Fruit fly (Drosophila melanogaster): ENCODE data around the gene boi.
A peak's percentile ranks its signal among the peaks of the same experiment; 100 is the strongest.

boi gene

dm6 chrX:2461421-2462393 lies 8.1 kb downstream of the boi start (continued):
- TF ChIP-seq CG7839 (tag; optimal IDR thresholded peaks at IDR 0.05), result no peak
- no peak for TF ChIP-seq kah (GFP tag; optimal IDR thresholded peaks at IDR 0.05)
- TF ChIP-seq p53 (GFP tag; optimal IDR thresholded peaks at IDR 0.05), result no peak
- TF ChIP-seq Atf-2 (GFP tag; optimal IDR thresholded peaks at IDR 0.05), result no peak
- no peak for TF ChIP-seq onecut (GFP tag; IDR thresholded peaks at IDR 0.05)
- no peak for TF ChIP-seq mirr (GFP tag; optimal IDR thresholded peaks at IDR 0.05)
- peak; percentile 34 for TF ChIP-seq MTF-1 (GFP tag; optimal IDR thresholded peaks at IDR 0.05; ENCODE audit: borderline replicate concordance)
- no peak for TF ChIP-seq Atf3 (GFP tag; optimal IDR thresholded peaks at IDR 0.05)
- TF ChIP-seq CG12744 (GFP tag; optimal IDR thresholded peaks at IDR 0.05), result no peak
- TF ChIP-seq gsb-n (tag; optimal IDR thresholded peaks at IDR 0.05), result peak; percentile 19
- TF ChIP-seq CG9876 (GFP tag; optimal IDR thresholded peaks at IDR 0.05), result no peak
- peak; percentile 52 for TF ChIP-seq CG3407 (GFP tag; optimal IDR thresholded peaks at IDR 0.05)
- TF ChIP-seq CG9437 (GFP tag; optimal IDR thresholded peaks at IDR 0.05), result no peak
- TF ChIP-seq Lhr (GFP tag; optimal IDR thresholded peaks at IDR 0.05), result peak; percentile 7
- no peak for TF ChIP-seq Mrtf (GFP tag; IDR thresholded peaks at IDR 0.05)
- no peak for TF ChIP-seq D19B (GFP tag; optimal IDR thresholded peaks at IDR 0.05)
- TF ChIP-seq rib (GFP tag; IDR thresholded peaks at IDR 0.05), result no peak
- no peak for TF ChIP-seq tup (GFP tag; optimal IDR thresholded peaks at IDR 0.05)
- no peak for TF ChIP-seq slou (GFP tag; optimal IDR thresholded peaks at IDR 0.05)
- TF ChIP-seq hkb (optimal IDR thresholded peaks at IDR 0.05), result no peak
- no peak for TF ChIP-seq hkb (GFP tag; IDR thresholded peaks at IDR 0.05)
- TF ChIP-seq CG15601 (tag; optimal IDR thresholded peaks at IDR 0.05), result peak; percentile 31
- peak; percentile 3 for TF ChIP-seq gem (tag; optimal IDR thresholded peaks at IDR 0.05)
- TF ChIP-seq wek (GFP tag; optimal IDR thresholded peaks at IDR 0.05), result peak; percentile 31
- no peak for TF ChIP-seq CG10431 (GFP tag; optimal IDR thresholded peaks at IDR 0.05)
- no peak for TF ChIP-seq chinmo (GFP tag; IDR thresholded peaks at IDR 0.05; ENCODE audit: partially characterized antibody)
- no peak for TF ChIP-seq wor (GFP tag; IDR thresholded peaks at IDR 0.05)
- TF ChIP-seq CrebB (tag; optimal IDR thresholded peaks at IDR 0.05), result no peak
- peak; percentile 61 for TF ChIP-seq ATbp (GFP tag; optimal IDR thresholded peaks at IDR 0.05)
- TF ChIP-seq crol (GFP tag; IDR thresholded peaks at IDR 0.05), result peak; percentile 86
- no peak for TF ChIP-seq CG16779 (GFP tag; IDR thresholded peaks at IDR 0.05)
- no peak for TF ChIP-seq CG15073 (GFP tag; optimal IDR thresholded peaks at IDR 0.05)
- no peak for TF ChIP-seq BEAF-32 (GFP tag; optimal IDR thresholded peaks at IDR 0.05)
- peak; percentile 26; the same call in 1 of the 3 replicates for TF ChIP-seq zfh1 (GFP tag; IDR thresholded peaks at IDR 0.05)
- TF ChIP-seq CG12942 (GFP tag; optimal IDR thresholded peaks at IDR 0.05), result no peak
- no peak for TF ChIP-seq CG18476 (GFP tag; optimal IDR thresholded peaks at IDR 0.05)
- TF ChIP-seq insv (GFP tag; optimal IDR thresholded peaks at IDR 0.05), result no peak
- no peak for TF ChIP-seq jing (GFP tag; optimal IDR thresholded peaks at IDR 0.05)
- no peak for TF ChIP-seq CG11560 (tag; IDR thresholded peaks at IDR 0.05)
- peak; percentile 45 for TF ChIP-seq CG15696 (tag; optimal IDR thresholded peaks at IDR 0.05)
- peak in 1 of 2 experiments; percentile 26 for TF ChIP-seq bsh (GFP tag; optimal IDR thresholded peaks at IDR 0.05)
- no peak for TF ChIP-seq Bgb (GFP tag; IDR thresholded peaks at IDR 0.05; ENCODE audit: partially characterized antibody)
- no peak for TF ChIP-seq dpn (GFP tag; optimal IDR thresholded peaks at IDR 0.05)
- TF ChIP-seq Dip2 (GFP tag; IDR thresholded peaks at IDR 0.05), result no peak
- no peak for TF ChIP-seq D (optimal IDR thresholded peaks at IDR 0.05)
- TF ChIP-seq D (GFP tag; optimal IDR thresholded peaks at IDR 0.05), result peak; percentile 5
- TF ChIP-seq CG14050 (GFP tag; IDR thresholded peaks at IDR 0.05), result no peak
- no peak for TF ChIP-seq eve (GFP tag; optimal IDR thresholded peaks at IDR 0.05)
- no peak for TF ChIP-seq Lim3 (GFP tag; IDR thresholded peaks at IDR 0.05)

Data from whole organism, embryonic.